Worm (Caenorhabditis elegans) whole organism, L4/young adult: ENCODE data around the gene ZC84.1.

ENCODE experiments used
- W03F9.2 ChIP-seq: fragments of 150-350 bp; optimal IDR thresholded peaks from 2 replicates; lab custom pipeline; 2014; ENCODE audit warnings: missing biosample characterization, missing genetic modification characterization
- dao-5 ChIP-seq: sonication (generic microtip); optimal IDR thresholded peaks from 2 replicates; lab custom pipeline; 2016; ENCODE audit warnings: missing genotype, missing genetic modification characterization, moderate library complexity, missing compliant biosample characterization
- him-1 ChIP-seq: sonication (generic microtip); optimal IDR thresholded peaks from 2 replicates; lab custom pipeline; 2016; ENCODE audit warnings: missing genotype, missing genetic modification reagents, missing genetic modification characterization, missing compliant biosample characterization

Gene ZC84.1

ce11 chrIII:9191091-9191490 is 15.0 kb downstream of the ZC84.1 start, which contains the start of gene cls-3:
cls-3 (minus strand) TSS chrIII:9191109.
- TF ChIP-seq W03F9.2 (tag; lab: Kevin White, UChicago) = no peak
- no peak for TF ChIP-seq dao-5 (tag; lab: Kevin White, UChicago)
- TF ChIP-seq him-1 = no peak

ce11 chrIII:9185722-9186121 is 20.4 kb downstream of the ZC84.1 start, which contains the start of gene ZC84.7:
ZC84.7 (plus strand) TSS chrIII:9186022.
- TF ChIP-seq him-1 = no peak
- TF ChIP-seq W03F9.2 (tag; lab: Kevin White, UChicago) = no peak
- TF ChIP-seq dao-5 (tag; lab: Kevin White, UChicago) = no peak

- TF ChIP-seq dao-5 (tag; lab: Kevin White, UChicago) (no peak), him-1 (no peak), W03F9.2 (tag; lab: Kevin White, UChicago) (no peak)
Measured at ce11 chrIII:9181246-9181645, 24.8 kb downstream of the ZC84.1 start, which contains the start of gene tax-4. tax-4 (plus strand) TSS chrIII:9181546.

- TF ChIP-seq him-1 (no peak), dao-5 (tag; lab: Kevin White, UChicago) (no peak), W03F9.2 (tag; lab: Kevin White, UChicago) (no peak)
Measured at ce11 chrIII:9177874-9178273, 28.2 kb downstream of the ZC84.1 start.

- TF ChIP-seq him-1 (no peak), dao-5 (tag; lab: Kevin White, UChicago) (no peak), W03F9.2 (tag; lab: Kevin White, UChicago) (no peak)
Measured at ce11 chrIII:9176008-9176407, 30.1 kb downstream of the ZC84.1 start.

ce11 chrIII:9173239-9173638 is 32.8 kb downstream of the ZC84.1 start:
- TF ChIP-seq dao-5 (tag; lab: Kevin White, UChicago) = no peak
- TF ChIP-seq him-1 = no peak
- no peak for TF ChIP-seq W03F9.2 (tag; lab: Kevin White, UChicago)

ce11 chrIII:9172702-9173101 is 33.4 kb downstream of the ZC84.1 start, which contains the start of gene ina-1:
ina-1 (minus strand) TSS chrIII:9172802.
- TF ChIP-seq W03F9.2 (tag; lab: Kevin White, UChicago) (no peak), him-1 (no peak), dao-5 (tag; lab: Kevin White, UChicago) (no peak)

- TF ChIP-seq W03F9.2 (tag; lab: Kevin White, UChicago) (no peak), dao-5 (tag; lab: Kevin White, UChicago) (no peak), him-1 (no peak)
Measured at ce11 chrIII:9162634-9163118, 43.4 kb downstream of the ZC84.1 start, which contains the start of gene dgk-3. dgk-3 (plus strand) TSS chrIII:9163068.

ce11 chrIII:9161553-9161952 is 44.5 kb downstream of the ZC84.1 start, which contains the start of gene ptr-9:
ptr-9 (minus strand) TSS chrIII:9161653.
- TF ChIP-seq dao-5 (tag; lab: Kevin White, UChicago) = no peak
- TF ChIP-seq him-1 = no peak
- TF ChIP-seq W03F9.2 (tag; lab: Kevin White, UChicago) = no peak

ce11 chrIII:9154766-9155165 is 51.3 kb downstream of the ZC84.1 start, which contains the start of gene irld-34:
irld-34 (plus strand) TSS chrIII:9155066.
- TF ChIP-seq him-1 (no peak), dao-5 (tag; lab: Kevin White, UChicago) (no peak), W03F9.2 (tag; lab: Kevin White, UChicago) (no peak)

- no peak for TF ChIP-seq him-1
- TF ChIP-seq dao-5 (tag; lab: Kevin White, UChicago) = no peak
Measured at ce11 chrIII:9153809-9154208, 52.3 kb downstream of the ZC84.1 start, which contains the start of gene nhl-1. nhl-1 (minus strand) TSS chrIII:9153909.

- TF ChIP-seq dao-5 (tag; lab: Kevin White, UChicago) (no peak), him-1 (no peak), W03F9.2 (tag; lab: Kevin White, UChicago) (no peak)
Measured at ce11 chrIII:9152950-9153349, 53.1 kb downstream of the ZC84.1 start.

ce11 chrIII:9151782-9152181 is 54.3 kb downstream of the ZC84.1 start:
- TF ChIP-seq him-1 (no peak), W03F9.2 (tag; lab: Kevin White, UChicago) (no peak), dao-5 (tag; lab: Kevin White, UChicago) (no peak)
